Worm (Caenorhabditis elegans): Measurements from ENCODE around the gene C08F1.10.
"Not testable (repeated sequence)": the region's sequence is repeated elsewhere in the genome, so short reads cannot be mapped to it uniquely, and the experiment has no call there.

DNA sequence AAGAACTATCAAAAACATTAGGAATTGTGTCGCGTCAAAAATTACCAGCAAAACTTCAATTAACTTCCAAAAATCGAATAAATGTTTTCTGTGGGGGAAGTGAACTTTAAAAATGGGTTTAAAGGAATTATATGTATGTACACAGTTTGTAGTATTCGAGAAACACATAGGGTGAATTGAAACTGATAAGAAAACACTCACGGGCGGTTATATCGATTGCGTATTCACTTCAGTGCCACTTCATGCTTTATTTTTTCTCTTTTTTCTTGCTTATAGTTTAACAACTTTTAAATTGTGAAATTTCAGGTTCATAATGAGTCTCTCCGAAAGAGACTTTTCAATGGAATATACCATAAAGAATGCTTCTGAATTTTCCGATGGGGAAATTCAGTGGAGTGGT, 10.9 kb downstream of the C08F1.10 start, which contains the start of gene F36H5.14:
- TF ChIP-seq hlh-6 (tag; optimal IDR thresholded peaks at IDR 0.05); unc-55 (GFP tag; optimal IDR thresholded peaks at IDR 0.05); nfya-1 (tag; optimal IDR thresholded peaks at IDR 0.05); pha-2 (tag; optimal IDR thresholded peaks at IDR 0.05); ztf-16 (tag; optimal IDR thresholded peaks at IDR 0.05); C38D4.7 (GFP tag; optimal IDR thresholded peaks at IDR 0.05); pag-3 (tag; optimal IDR thresholded peaks at IDR 0.05; ENCODE audit: borderline replicate concordance); lim-6 (tag; optimal IDR thresholded peaks at IDR 0.05); eyg-1 (tag; optimal IDR thresholded peaks at IDR 0.05); ceh-6 (GFP tag; optimal IDR thresholded peaks at IDR 0.05); dmd-4 (tag; optimal IDR thresholded peaks at IDR 0.05; ENCODE audit: borderline replicate concordance); unc-42 (tag; optimal IDR thresholded peaks at IDR 0.05): not testable (repeated sequence)

All from whole organism, late embryonic.